Worm (Caenorhabditis elegans) whole organism, L3 larva: Measurements from ENCODE around the gene deg-3.

Source experiments
- R02D3.7 ChIP-seq: fragments of 150-350 bp; optimal IDR thresholded peaks from 2 replicates; lab custom pipeline; 2014; ENCODE audit warnings: missing biosample characterization, missing genetic modification characterization
- ZK546.5 ChIP-seq: sonication (generic microtip); optimal IDR thresholded peaks from 2 replicates; lab custom pipeline; 2017; ENCODE audit warnings: missing biosample characterization, missing genetic modification characterization
- aly-2 ChIP-seq: fragments of 150-350 bp; optimal IDR thresholded peaks from 2 replicates; lab custom pipeline; 2014; ENCODE audit warnings: missing biosample characterization, missing genetic modification characterization
- ceh-16 ChIP-seq: sonication (generic microtip); optimal IDR thresholded peaks from 2 replicates; lab custom pipeline; 2017; ENCODE audit warnings: missing biosample characterization, missing genetic modification characterization
- ceh-9 ChIP-seq: sonication (generic microtip); optimal IDR thresholded peaks from 2 replicates; lab custom pipeline; 2018; ENCODE audit warnings: missing biosample characterization, missing genetic modification characterization
- daf-12 ChIP-seq: fragments of 150-350 bp; optimal IDR thresholded peaks from 2 replicates; lab custom pipeline; 2014; ENCODE audit warnings: missing biosample characterization, missing genetic modification reagents, missing genetic modification characterization
- egl-5 ChIP-seq: fragments of 150-350 bp; optimal IDR thresholded peaks from 2 replicates; lab custom pipeline; 2017; ENCODE audit warnings: missing biosample characterization, missing genetic modification reagents, missing genetic modification characterization, inconsistent platforms
- elt-1 ChIP-seq: fragments of 150-350 bp; optimal IDR thresholded peaks from 2 replicates; lab custom pipeline; 2014; ENCODE audit warnings: missing biosample characterization, missing genetic modification characterization
- elt-2 ChIP-seq: sonication (generic microtip); optimal IDR thresholded peaks from 2 replicates; lab custom pipeline; 2016; ENCODE audit warnings: missing genetic modification reagents, mild to moderate bottlenecking, missing genetic modification characterization, missing compliant biosample characterization
- fkh-10 ChIP-seq: sonication (generic microtip); optimal IDR thresholded peaks from 2 replicates; lab custom pipeline; 2017; ENCODE audit warnings: missing biosample characterization, missing genetic modification reagents, missing genetic modification characterization
- fkh-2 ChIP-seq: fragments of 150-350 bp; optimal IDR thresholded peaks from 2 replicates; lab custom pipeline; 2014; ENCODE audit warnings: missing biosample characterization, missing genetic modification reagents, missing genetic modification characterization
- jun-1 ChIP-seq: fragments of 150-350 bp; optimal IDR thresholded peaks from 2 replicates; lab custom pipeline; 2014; ENCODE audit warnings: missing biosample characterization, missing genetic modification reagents, missing genetic modification characterization
- lin-15B ChIP-seq: fragments of 150-350 bp; optimal IDR thresholded peaks from 2 replicates; lab custom pipeline; 2014; ENCODE audit warnings: missing biosample characterization, missing genetic modification characterization
- lin-39 ChIP-seq: fragments of 150-350 bp; optimal IDR thresholded peaks from 2 replicates; lab custom pipeline; 2018; ENCODE audit warnings: missing biosample characterization, missing genetic modification reagents, missing genetic modification characterization
- lsy-12 ChIP-seq: sonication (generic microtip); optimal IDR thresholded peaks from 2 replicates; lab custom pipeline; 2016; ENCODE audit warnings: mild to moderate bottlenecking, missing genetic modification characterization, missing compliant biosample characterization
- mdl-1 ChIP-seq: fragments of 150-350 bp; optimal IDR thresholded peaks from 2 replicates; lab custom pipeline; 2014; ENCODE audit warnings: missing biosample characterization, missing genetic modification characterization
- nfya-1 ChIP-seq: sonication (generic microtip); optimal IDR thresholded peaks from 2 replicates; lab custom pipeline; 2017; ENCODE audit warnings: missing genetic modification characterization, mild to moderate bottlenecking, missing compliant biosample characterization, antibody characterized with exemption, moderate library complexity; ENCODE audit not compliant: insufficient read depth
- nhr-11 ChIP-seq: fragments of 150-350 bp; optimal IDR thresholded peaks from 2 replicates; lab custom pipeline; 2014; ENCODE audit warnings: missing biosample characterization, missing genetic modification characterization
- nhr-12 ChIP-seq: fragments of 150-350 bp; optimal IDR thresholded peaks from 2 replicates; lab custom pipeline; 2014; ENCODE audit warnings: missing biosample characterization, missing genetic modification characterization
- nhr-23 ChIP-seq: fragments of 150-350 bp; optimal IDR thresholded peaks from 2 replicates; lab custom pipeline; 2014; ENCODE audit warnings: missing biosample characterization, missing genetic modification reagents, missing genetic modification characterization
- nhr-237 ChIP-seq: fragments of 150-350 bp; optimal IDR thresholded peaks from 2 replicates; lab custom pipeline; 2014; ENCODE audit warnings: missing biosample characterization, missing genetic modification characterization
- nhr-25 ChIP-seq: sonication (generic microtip); optimal IDR thresholded peaks from 2 replicates; lab custom pipeline; 2017; ENCODE audit warnings: missing biosample characterization, missing genetic modification characterization
- nhr-28 ChIP-seq: fragments of 150-350 bp; optimal IDR thresholded peaks from 2 replicates; lab custom pipeline; 2014; ENCODE audit warnings: missing biosample characterization, missing genetic modification characterization
- nhr-43 ChIP-seq: sonication (generic microtip); optimal IDR thresholded peaks from 2 replicates; lab custom pipeline; 2016; ENCODE audit warnings: mild to moderate bottlenecking, missing genetic modification characterization, missing compliant biosample characterization; ENCODE audit not compliant: poor library complexity, severe bottlenecking
- nhr-67 ChIP-seq: fragments of 150-350 bp; optimal IDR thresholded peaks from 2 replicates; lab custom pipeline; 2014; ENCODE audit warnings: missing biosample characterization, missing genetic modification characterization
- nhr-76 ChIP-seq: fragments of 150-350 bp; sonication (generic microtip); optimal IDR thresholded peaks from 5 replicates; lab custom pipeline; 2014; ENCODE audit warnings: missing biosample characterization, missing genetic modification characterization
- pha-4 ChIP-seq: fragments of 150-350 bp; optimal IDR thresholded peaks from 2 replicates; lab custom pipeline; 2014; ENCODE audit warnings: missing biosample characterization, missing genetic modification reagents, missing genetic modification characterization
- pqm-1 ChIP-seq: fragments of 150-350 bp; optimal IDR thresholded peaks from 2 replicates; lab custom pipeline; 2017; ENCODE audit warnings: missing biosample characterization, missing genetic modification characterization, inconsistent platforms
- sea-2 ChIP-seq: fragments of 150-350 bp; sonication (generic microtip); optimal IDR thresholded peaks from 4 replicates; lab custom pipeline; 2014; ENCODE audit warnings: missing biosample characterization, missing genetic modification reagents, missing genetic modification characterization
- snpc-4 ChIP-seq: fragments of 150-350 bp; optimal IDR thresholded peaks from 2 replicates; lab custom pipeline; 2014; ENCODE audit warnings: missing biosample characterization, missing genetic modification characterization
- tbx-2 ChIP-seq: sonication (generic microtip); optimal IDR thresholded peaks from 2 replicates; lab custom pipeline; 2016; ENCODE audit warnings: mild to moderate bottlenecking, missing genetic modification characterization, missing compliant biosample characterization
- unc-62 ChIP-seq: fragments of 150-350 bp; sonication (generic microtip); optimal IDR thresholded peaks from 4 replicates; lab custom pipeline; 2014; ENCODE audit warnings: missing biosample characterization, missing genetic modification reagents, missing genetic modification characterization
- zag-1 ChIP-seq: fragments of 150-350 bp; optimal IDR thresholded peaks from 2 replicates; lab custom pipeline; 2014; ENCODE audit warnings: missing biosample characterization, missing genetic modification characterization

deg-3 gene

DNA sequence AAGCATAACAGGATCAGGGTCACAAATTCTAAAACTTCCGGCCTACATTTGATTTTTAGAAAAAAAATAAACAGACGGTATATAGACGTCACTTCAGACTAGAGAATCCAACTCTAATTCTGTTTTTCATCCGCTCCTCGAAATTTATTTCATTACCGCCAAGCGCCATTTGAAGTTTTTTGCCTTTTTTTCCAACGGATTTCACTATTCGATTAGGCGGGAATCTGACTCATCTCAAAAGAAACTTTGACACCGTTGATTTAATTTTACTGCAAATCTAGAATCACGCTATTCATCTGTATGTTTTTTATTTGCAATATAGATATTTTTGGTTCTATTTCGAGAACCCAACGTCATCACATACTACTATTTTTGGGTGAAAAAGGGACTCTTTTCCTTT is 15.9 kb upstream of the deg-3 start:
- TF ChIP-seq fkh-10 (GFP tag; lab: Kevin White, UChicago) (peak; percentile 72), ZK546.5 (tag; lab: Kevin White, UChicago) (no peak)

- TF ChIP-seq tbx-2 (tag; lab: Kevin White, UChicago) (peak; percentile 42), nfya-1 (tag; lab: Kevin White, UChicago) (peak; percentile 9), aly-2 (no peak), daf-12 (tag; lab: Kevin White, UChicago) (no peak), egl-5 (tag; lab: Kevin White, UChicago) (no peak)
These were observed 13.8 kb upstream of the deg-3 start for ce11 chrV:11428728-11429127.

ce11 chrV:11424565-11424964 is 9.6 kb upstream of the deg-3 start, which contains the start of gene T26H10.2:
TSS of gene T26H10.2 (minus strand) at chrV:11424665.
- no peak for TF ChIP-seq lin-15B
- TF ChIP-seq unc-62, result no peak
- TF ChIP-seq nhr-43 (tag; lab: Kevin White, UChicago), result no peak
- no peak for TF ChIP-seq jun-1 (tag; lab: Kevin White, UChicago)
- no peak for TF ChIP-seq daf-12 (tag; lab: Kevin White, UChicago)
- TF ChIP-seq tbx-2 (tag; lab: Kevin White, UChicago), result no peak
- no peak for TF ChIP-seq nhr-28 (tag; lab: Kevin White, UChicago)
- TF ChIP-seq aly-2, result no peak
- no peak for TF ChIP-seq pha-4 (tag; lab: Kevin White, UChicago)
- no peak for TF ChIP-seq zag-1 (tag; lab: Kevin White, UChicago)
- no peak for TF ChIP-seq fkh-10 (GFP tag; lab: Kevin White, UChicago)
- no peak for TF ChIP-seq ZK546.5 (tag; lab: Kevin White, UChicago)
- no peak for TF ChIP-seq nhr-25
- no peak for TF ChIP-seq nfya-1 (tag; lab: Kevin White, UChicago)
- no peak for TF ChIP-seq R02D3.7 (tag; lab: Kevin White, UChicago)

ce11 chrV:11421605-11422004 is 6.6 kb upstream of the deg-3 start, which contains the start of gene des-2:
TSS of gene des-2 (minus strand) at chrV:11421705.
- TF ChIP-seq daf-12 (tag; lab: Kevin White, UChicago) (no peak), mdl-1 (tag; lab: Kevin White, UChicago) (no peak), fkh-2 (tag; lab: Kevin White, UChicago) (no peak), nhr-11 (no peak), nhr-237 (no peak), sea-2 (GFP tag; lab: Kevin White, UChicago) (no peak), aly-2 (no peak), elt-2 (tag; lab: Kevin White, UChicago) (no peak), nhr-43 (tag; lab: Kevin White, UChicago) (no peak), nhr-76 (tag; lab: Kevin White, UChicago) (no peak), elt-1 (tag; lab: Kevin White, UChicago) (no peak), nhr-28 (tag; lab: Kevin White, UChicago) (no peak), R02D3.7 (tag; lab: Kevin White, UChicago) (no peak), nhr-67 (tag; lab: Kevin White, UChicago) (no peak)

DNA sequence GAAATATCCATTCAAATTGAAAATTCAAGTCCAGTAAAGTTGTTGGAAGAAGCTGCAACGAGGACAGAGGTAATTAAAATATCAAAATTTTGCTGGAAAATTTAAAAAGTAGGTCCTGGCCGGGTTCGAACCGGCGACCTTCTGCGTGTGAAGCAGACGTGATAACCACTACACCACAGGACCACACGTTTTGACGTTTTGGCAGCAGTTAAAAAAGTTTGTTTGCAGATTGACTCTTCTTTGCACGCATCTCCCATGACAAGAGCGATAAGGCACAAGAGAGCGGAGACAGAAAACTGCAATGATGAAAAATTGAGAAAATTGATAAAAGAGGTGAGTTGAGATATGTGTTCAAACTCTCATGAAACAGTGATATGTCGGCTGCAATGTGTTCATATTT is 2.8 kb downstream of the deg-3 start:
- TF ChIP-seq jun-1 (tag; lab: Kevin White, UChicago) (peak; percentile 58), lsy-12 (tag; lab: Kevin White, UChicago) (peak; percentile 2), pqm-1 (tag; lab: Kevin White, UChicago) (peak; percentile 60), nfya-1 (tag; lab: Kevin White, UChicago) (no peak), nhr-12 (tag; lab: Kevin White, UChicago) (no peak), snpc-4 (peak; percentile 14), elt-2 (tag; lab: Kevin White, UChicago) (peak; percentile 79), ceh-16 (tag; lab: Kevin White, UChicago) (no peak), ceh-9 (tag; lab: Kevin White, UChicago) (no peak), nhr-23 (no peak), lin-15B (no peak), lin-39 (tag; lab: Kevin White, UChicago) (no peak), aly-2 (no peak)
- TF ChIP-seq, all 47 proteins: peak for 5
